Worm (Caenorhabditis elegans) whole organism, L2 larva: Measurements from ENCODE around the gene srbc-23.
"Not testable (repeated sequence)": the region's sequence is repeated elsewhere in the genome, so short reads cannot be mapped to it uniquely, and the experiment has no call there.

Source experiments
- C34F6.9 ChIP-seq: fragments of 150-350 bp; optimal IDR thresholded peaks from 2 replicates; lab custom pipeline; 2014; ENCODE audit warnings: missing biosample characterization, missing genetic modification characterization
- F13H6.1 ChIP-seq: sonication (generic microtip); optimal IDR thresholded peaks from 2 replicates; lab custom pipeline; 2016; ENCODE audit warnings: missing genetic modification characterization, missing compliant biosample characterization
- R02D3.7 ChIP-seq: fragments of 150-350 bp; optimal IDR thresholded peaks from 2 replicates; lab custom pipeline; 2014; ENCODE audit warnings: missing biosample characterization, missing genetic modification characterization
- Y55F3AM.14 ChIP-seq: fragments of 200-800 bp; sonication (Bioruptor generic); optimal IDR thresholded peaks from 2 replicates; lab custom pipeline; 2018; ENCODE audit warnings: mild to moderate bottlenecking, missing genetic modification characterization, missing compliant biosample characterization
- alr-1 ChIP-seq: fragments of 150-350 bp; optimal IDR thresholded peaks from 2 replicates; lab custom pipeline; 2014; ENCODE audit warnings: missing biosample characterization, missing genetic modification characterization
- aly-2 ChIP-seq: fragments of 150-350 bp; optimal IDR thresholded peaks from 2 replicates; lab custom pipeline; 2014; ENCODE audit warnings: missing biosample characterization, missing genetic modification characterization
- ceh-82 ChIP-seq: fragments of 150-350 bp; optimal IDR thresholded peaks from 2 replicates; lab custom pipeline; 2014; ENCODE audit warnings: missing biosample characterization, missing genetic modification characterization
- crh-2 ChIP-seq: sonication (generic microtip); optimal IDR thresholded peaks from 2 replicates; lab custom pipeline; 2017; ENCODE audit warnings: missing biosample characterization, missing genetic modification characterization
- dmd-4 ChIP-seq: sonication (generic microtip); optimal IDR thresholded peaks from 2 replicates; lab custom pipeline; 2017; ENCODE audit warnings: missing biosample characterization, missing genetic modification characterization
- egl-27 ChIP-seq: sonication (generic microtip); optimal IDR thresholded peaks from 3 replicates; lab custom pipeline; 2017; ENCODE audit warnings: missing biosample characterization, missing genetic modification reagents, missing genetic modification characterization
- elt-1 ChIP-seq: fragments of 150-350 bp; optimal IDR thresholded peaks from 2 replicates; lab custom pipeline; 2014; ENCODE audit warnings: missing biosample characterization, missing genetic modification characterization
- elt-3 ChIP-seq: sonication (generic microtip); optimal IDR thresholded peaks from 2 replicates; lab custom pipeline; 2017; ENCODE audit warnings: missing biosample characterization, missing genetic modification characterization
- gmeb-1 ChIP-seq: fragments of 150-350 bp; optimal IDR thresholded peaks from 2 replicates; lab custom pipeline; 2014; ENCODE audit warnings: missing biosample characterization, missing genetic modification characterization
- lin-13 ChIP-seq: fragments of 150-350 bp; optimal IDR thresholded peaks from 2 replicates; lab custom pipeline; 2014; ENCODE audit warnings: missing biosample characterization, missing genetic modification reagents, missing genetic modification characterization
- lsy-2 ChIP-seq, 2 experiments: fragments of 150-350 bp in 1 of 2; sonication (generic microtip) in 1 of 2; optimal IDR thresholded peaks; 2 replicates each; lab custom pipeline; 2014 to 2017; ENCODE audit warnings: missing biosample characterization in 2 of 2, missing genetic modification characterization in 2 of 2
- mbf-1 ChIP-seq: sonication (generic microtip); optimal IDR thresholded peaks from 2 replicates; lab custom pipeline; 2017; ENCODE audit warnings: missing biosample characterization, missing genetic modification characterization
- mdl-1 ChIP-seq, 2 experiments: fragments of 150-350 bp in 1 of 2; sonication (generic microtip) in 1 of 2; optimal IDR thresholded peaks; 2 replicates each; lab custom pipeline; 2017; ENCODE audit warnings: missing biosample characterization in 2 of 2, missing genetic modification characterization in 2 of 2
- nhr-10 ChIP-seq: sonication (generic microtip); optimal IDR thresholded peaks from 2 replicates; lab custom pipeline; 2017; ENCODE audit warnings: missing biosample characterization, missing genetic modification characterization
- nhr-11 ChIP-seq: fragments of 150-350 bp; optimal IDR thresholded peaks from 2 replicates; lab custom pipeline; 2014; ENCODE audit warnings: missing biosample characterization, missing genetic modification characterization
- nhr-12 ChIP-seq: fragments of 150-350 bp; optimal IDR thresholded peaks from 2 replicates; lab custom pipeline; 2014; ENCODE audit warnings: missing biosample characterization, missing genetic modification characterization
- nhr-129 ChIP-seq: fragments of 150-350 bp; optimal IDR thresholded peaks from 2 replicates; lab custom pipeline; 2014; ENCODE audit warnings: missing biosample characterization, missing genetic modification characterization
- nhr-237 ChIP-seq: fragments of 150-350 bp; optimal IDR thresholded peaks from 2 replicates; lab custom pipeline; 2014; ENCODE audit warnings: missing biosample characterization, missing genetic modification characterization
- nhr-25 ChIP-seq: fragments of 150-350 bp; sonication (generic microtip); optimal IDR thresholded peaks from 3 replicates; lab custom pipeline; 2014; ENCODE audit warnings: missing biosample characterization, missing genetic modification characterization
- nhr-6 ChIP-seq: fragments of 150-350 bp; optimal IDR thresholded peaks from 2 replicates; lab custom pipeline; 2014; ENCODE audit warnings: missing biosample characterization, missing genetic modification characterization
- nhr-77 ChIP-seq: fragments of 150-350 bp; optimal IDR thresholded peaks from 2 replicates; lab custom pipeline; 2014; ENCODE audit warnings: missing biosample characterization, missing genetic modification characterization
- peb-1 ChIP-seq: fragments of 150-350 bp; optimal IDR thresholded peaks from 2 replicates; lab custom pipeline; 2014; ENCODE audit warnings: missing biosample characterization, missing genetic modification characterization
- sem-4 ChIP-seq: fragments of 150-350 bp; optimal IDR thresholded peaks from 2 replicates; lab custom pipeline; 2014; ENCODE audit warnings: missing biosample characterization, missing genetic modification reagents, missing genetic modification characterization
- sma-3 ChIP-seq: sonication (generic microtip); optimal IDR thresholded peaks from 2 replicates; lab custom pipeline; 2016; ENCODE audit warnings: missing genetic modification reagents, missing genetic modification characterization, missing compliant biosample characterization
- sma-9 ChIP-seq, 2 experiments: fragments of 150-350 bp in 1 of 2; sonication (generic microtip) in 1 of 2; optimal IDR thresholded peaks; 2 replicates each; lab custom pipeline; 2014 to 2016; ENCODE audit warnings: missing genetic modification characterization in 2 of 2, mild to moderate bottlenecking in 1 of 2, missing biosample characterization in 1 of 2, missing compliant biosample characterization in 1 of 2, missing genetic modification reagents in 1 of 2, moderate library complexity in 1 of 2
- snpc-4 ChIP-seq: fragments of 150-350 bp; optimal IDR thresholded peaks from 2 replicates; lab custom pipeline; 2014; ENCODE audit warnings: missing biosample characterization, missing genetic modification characterization
- unc-55 ChIP-seq: fragments of 150-350 bp; sonication (generic microtip); optimal IDR thresholded peaks from 3 replicates; lab custom pipeline; 2014; ENCODE audit warnings: missing biosample characterization, missing genetic modification reagents, missing genetic modification characterization
- zag-1 ChIP-seq: fragments of 150-350 bp; optimal IDR thresholded peaks from 2 replicates; lab custom pipeline; 2014; ENCODE audit warnings: missing biosample characterization, missing genetic modification characterization
- ztf-11 ChIP-seq: sonication (generic microtip); optimal IDR thresholded peaks from 2 replicates; lab custom pipeline; 2017; ENCODE audit warnings: missing biosample characterization, missing genetic modification characterization
- ztf-4 ChIP-seq: fragments of 150-350 bp; optimal IDR thresholded peaks from 2 replicates; lab custom pipeline; 2014; ENCODE audit warnings: missing biosample characterization, missing genetic modification characterization

Gene srbc-23

ce11 chrV:2137010-2137409, 16.4 kb upstream of the srbc-23 start:
- TF ChIP-seq sma-9 (GFP tag; optimal IDR thresholded peaks at IDR 0.05; lab: Kevin White, UChicago) (no peak), sma-9 (tag; optimal IDR thresholded peaks at IDR 0.05; lab: Kevin White, UChicago) (no peak), aly-2 (tag; lab: Kevin White, UChicago) (no peak), nhr-25 (tag; lab: Kevin White, UChicago) (no peak), mbf-1 (tag; lab: Kevin White, UChicago) (no peak), gmeb-1 (tag; lab: Kevin White, UChicago) (no peak), nhr-11 (tag; lab: Kevin White, UChicago) (no peak), nhr-10 (tag; lab: Kevin White, UChicago) (no peak), R02D3.7 (no peak)
- TF ChIP-seq, all 48 proteins: peak for 0

- TF ChIP-seq nhr-77 (tag; lab: Kevin White, UChicago) (no peak), nhr-129 (tag; lab: Kevin White, UChicago) (peak; percentile 98), dmd-4 (no peak), R02D3.7 (no peak), unc-55 (no peak), F13H6.1 (no peak), sma-9 (GFP tag; optimal IDR thresholded peaks at IDR 0.05; lab: Kevin White, UChicago) (no peak), sma-9 (tag; optimal IDR thresholded peaks at IDR 0.05; lab: Kevin White, UChicago) (no peak), mbf-1 (tag; lab: Kevin White, UChicago) (no peak), C34F6.9 (tag; lab: Kevin White, UChicago) (no peak)
Measured at ce11 chrV:2138287-2138686, 15.1 kb upstream of the srbc-23 start.

ce11 chrV:2139918-2140317, 13.5 kb upstream of the srbc-23 start, which contains the start of gene F22F7.7:
Gene F22F7.7, minus strand, starts transcription at chrV:2140042.
- TF ChIP-seq nhr-6 (tag; lab: Kevin White, UChicago) (no peak), nhr-129 (tag; lab: Kevin White, UChicago) (no peak), unc-55 (no peak), ztf-11 (no peak), peb-1 (tag; lab: Kevin White, UChicago) (no peak), egl-27 (tag; lab: Kevin White, UChicago) (no peak), nhr-77 (tag; lab: Kevin White, UChicago) (no peak)

- not testable (repeated sequence) for TF ChIP-seq aly-2 (tag; lab: Kevin White, UChicago); egl-27 (tag; lab: Kevin White, UChicago); sem-4
Measured at ce11 chrV:2144408-2144807, 9.0 kb upstream of the srbc-23 start, which contains the start of gene F22F7.12. Gene F22F7.12, minus strand, starts transcription at chrV:2144508.

- TF ChIP-seq mbf-1 (tag; lab: Kevin White, UChicago): no peak
- no peak for TF ChIP-seq nhr-237 (tag; lab: Kevin White, UChicago)
- no peak for TF ChIP-seq nhr-11 (tag; lab: Kevin White, UChicago)
- no peak for TF ChIP-seq elt-1 (tag; lab: Kevin White, UChicago)
- TF ChIP-seq sma-3 (GFP tag; lab: Kevin White, UChicago): no peak
- no peak for TF ChIP-seq peb-1 (tag; lab: Kevin White, UChicago)
- TF ChIP-seq snpc-4: no peak
- TF ChIP-seq nhr-12 (tag; lab: Kevin White, UChicago): no peak
- TF ChIP-seq C34F6.9 (tag; lab: Kevin White, UChicago): no peak
- no peak for TF ChIP-seq mdl-1 (tag; optimal IDR thresholded peaks at IDR 0.05; lab: Kevin White, UChicago)
- TF ChIP-seq nhr-6 (tag; lab: Kevin White, UChicago): no peak
- TF ChIP-seq, all 48 proteins: peak for 0
Measured at ce11 chrV:2146044-2146443, 7.3 kb upstream of the srbc-23 start, which contains the start of gene str-52. Gene str-52, minus strand, starts transcription at chrV:2146144.

ce11 chrV:2146795-2147194, 6.6 kb upstream of the srbc-23 start, which contains the start of gene srbc-20:
Gene srbc-20, plus strand, starts transcription at chrV:2147095.
- TF ChIP-seq nhr-237 (tag; lab: Kevin White, UChicago) (no peak), elt-3 (no peak), mbf-1 (tag; lab: Kevin White, UChicago) (no peak), F13H6.1 (no peak), ceh-82 (tag; lab: Kevin White, UChicago) (no peak), lsy-2 (tag; optimal IDR thresholded peaks at IDR 0.05; lab: Kevin White, UChicago) (no peak), zag-1 (no peak), ztf-4 (tag; lab: Kevin White, UChicago) (no peak), Y55F3AM.14 (GFP tag; lab: Kevin White, UChicago) (no peak), nhr-77 (tag; lab: Kevin White, UChicago) (no peak), gmeb-1 (tag; lab: Kevin White, UChicago) (no peak), nhr-10 (tag; lab: Kevin White, UChicago) (no peak), alr-1 (tag; lab: Kevin White, UChicago) (no peak), elt-1 (tag; lab: Kevin White, UChicago) (no peak), ztf-11 (no peak), crh-2 (tag; lab: Kevin White, UChicago) (no peak), egl-27 (tag; lab: Kevin White, UChicago) (no peak), nhr-6 (tag; lab: Kevin White, UChicago) (no peak), lin-13 (GFP tag; lab: Kevin White, UChicago) (no peak)
